Fruit fly (Drosophila melanogaster) whole organism, embryonic: ENCODE data around the gene CG46434.

ENCODE experiments used
- Atf-2 ChIP-seq: fragments of 200-800 bp; sonication (Bioruptor generic); optimal IDR thresholded peaks from 2 replicates; lab custom pipeline; 2016; ENCODE audit warnings: missing biosample characterization, missing genetic modification characterization
- Bgb ChIP-seq: fragments of 200-800 bp; sonication (Bioruptor generic); IDR thresholded peaks from 2 replicates; pipeline ENCODE4 v1.3.6; 2022; ENCODE audit warnings: missing biosample characterization, missing genetic modification characterization; ENCODE audit not compliant: partially characterized antibody
- C15 ChIP-seq: fragments of 200-800 bp; sonication (Bioruptor generic); IDR thresholded peaks from 3 replicates; pipeline ENCODE4 v1.3.6; 2022; ENCODE audit warnings: missing biosample characterization, missing genetic modification characterization
- CG10431 ChIP-seq: fragments of 200-800 bp; sonication (Bioruptor generic); optimal IDR thresholded peaks from 3 replicates; lab custom pipeline; 2018; ENCODE audit warnings: missing biosample characterization, mild to moderate bottlenecking, missing genetic modification characterization
- CG12219 ChIP-seq: fragments of 200-800 bp; sonication (Bioruptor generic); optimal IDR thresholded peaks from 3 replicates; lab custom pipeline; 2018; ENCODE audit warnings: missing biosample characterization, mild to moderate bottlenecking, missing genetic modification characterization
- CG12769 ChIP-seq: fragments of 200-800 bp; sonication (Bioruptor generic); optimal IDR thresholded peaks from 2 replicates; lab custom pipeline; 2019; ENCODE audit warnings: missing biosample characterization, mild to moderate bottlenecking, missing genetic modification characterization, moderate library complexity
- CG13894 ChIP-seq: fragments of 200-800 bp; sonication (Bioruptor generic); optimal IDR thresholded peaks from 3 replicates; lab custom pipeline; 2018; ENCODE audit warnings: missing biosample characterization, mild to moderate bottlenecking, missing genetic modification characterization, moderate library complexity
- CG15514 ChIP-seq: fragments of 200-800 bp; sonication (Bioruptor generic); optimal IDR thresholded peaks from 3 replicates; lab custom pipeline; 2017; ENCODE audit warnings: missing biosample characterization, missing genetic modification characterization, mild to moderate bottlenecking, moderate library complexity, missing genetic modification reagents
- CG16779 ChIP-seq: fragments of 200-800 bp; sonication (Bioruptor generic); IDR thresholded peaks from 2 replicates; pipeline ENCODE4 v1.3.6; 2022; ENCODE audit warnings: missing biosample characterization, missing genetic modification characterization
- CG17328 ChIP-seq: fragments of 200-800 bp; sonication (Bioruptor generic); IDR thresholded peaks from 2 replicates; pipeline ENCODE4 v1.3.6; 2022; ENCODE audit warnings: missing biosample characterization, missing genetic modification characterization
- CG17802 ChIP-seq: fragments of 200-800 bp; sonication (Bioruptor generic); optimal IDR thresholded peaks from 2 replicates; lab custom pipeline; 2018; ENCODE audit warnings: missing biosample characterization, mild to moderate bottlenecking, missing genetic modification characterization, moderate library complexity
- CG17829 ChIP-seq: fragments of 200-800 bp; optimal IDR thresholded peaks from 2 replicates; lab custom pipeline; 2019; ENCODE audit warnings: missing biosample characterization, mild to moderate bottlenecking, missing genetic modification characterization, moderate library complexity
- CG17912 ChIP-seq: fragments of 200-800 bp; sonication (Bioruptor generic); optimal IDR thresholded peaks from 2 replicates; lab custom pipeline; 2018; ENCODE audit warnings: missing biosample characterization, mild to moderate bottlenecking, missing genetic modification characterization
- CG18599 ChIP-seq: fragments of 200-800 bp; sonication (Bioruptor generic); optimal IDR thresholded peaks from 3 replicates; lab custom pipeline; 2017; ENCODE audit warnings: missing biosample characterization, missing genetic modification characterization, mild to moderate bottlenecking, moderate library complexity, missing genetic modification reagents
- CG32532 ChIP-seq: fragments of 200-800 bp; sonication (Bioruptor generic); IDR thresholded peaks from 2 replicates; pipeline ENCODE4 v1.3.6; 2022; ENCODE audit warnings: missing biosample characterization, missing genetic modification characterization
- CG42726 ChIP-seq: fragments of 200-800 bp; sonication (Bioruptor generic); IDR thresholded peaks from 2 replicates; pipeline ENCODE4 v1.3.6; 2022; ENCODE audit warnings: missing biosample characterization, missing genetic modification characterization; ENCODE audit not compliant: partially characterized antibody
- CG4854 ChIP-seq: fragments of 200-800 bp; sonication (Bioruptor generic); optimal IDR thresholded peaks from 2 replicates; lab custom pipeline; 2016; ENCODE audit warnings: missing biosample characterization, missing genetic modification characterization, inconsistent platforms
- CG9932 ChIP-seq: fragments of 200-800 bp; sonication (Bioruptor generic); IDR thresholded peaks from 2 replicates; pipeline ENCODE4 v1.3.6; 2022; ENCODE audit warnings: missing biosample characterization, missing genetic modification characterization
- Deaf1 ChIP-seq: fragments of 200-800 bp; optimal IDR thresholded peaks from 3 replicates; lab custom pipeline; 2019; ENCODE audit warnings: missing biosample characterization, mild to moderate bottlenecking, missing genetic modification characterization, moderate library complexity
- Doc3 ChIP-seq: fragments of 200-800 bp; sonication (Bioruptor generic); IDR thresholded peaks from 3 replicates; pipeline ENCODE4 v1.3.6; 2022; ENCODE audit warnings: missing biosample characterization, missing genetic modification characterization; ENCODE audit not compliant: partially characterized antibody
- Ets65A ChIP-seq: fragments of 200-800 bp; sonication (Bioruptor generic); peaks from one replicate; lab custom pipeline; 2016; ENCODE audit warnings: missing biosample characterization, missing genetic modification characterization
- Hmx ChIP-seq: fragments of 200-800 bp; sonication (Bioruptor generic); optimal IDR thresholded peaks from 2 replicates; lab custom pipeline; 2016; ENCODE audit warnings: missing biosample characterization, missing genetic modification characterization
- Kr ChIP-seq: fragments of 200-800 bp; sonication (Bioruptor generic); optimal IDR thresholded peaks from 2 replicates; lab custom pipeline; 2017; ENCODE audit warnings: missing biosample characterization, mild to moderate bottlenecking, missing genetic modification characterization
- Med ChIP-seq: fragments of 200-800 bp; sonication (Bioruptor generic); peaks from one replicate; lab custom pipeline; 2016; ENCODE audit warnings: missing biosample characterization, missing genetic modification characterization, mild to moderate bottlenecking, inconsistent platforms, moderate library complexity
- Nf-YC ChIP-seq: fragments of 200-800 bp; optimal IDR thresholded peaks from 3 replicates; lab custom pipeline; 2019; ENCODE audit warnings: missing biosample characterization, mild to moderate bottlenecking, missing genetic modification characterization, moderate library complexity
- Opbp ChIP-seq: fragments of 200-800 bp; sonication (Bioruptor generic); IDR thresholded peaks from 3 replicates; pipeline ENCODE4 v1.3.6; 2022; ENCODE audit warnings: missing biosample characterization, missing genetic modification characterization; ENCODE audit not compliant: partially characterized antibody
- Ravus ChIP-seq: fragments of 200-800 bp; sonication (Bioruptor generic); IDR thresholded peaks from 2 replicates; pipeline ENCODE4 v1.3.6; 2022; ENCODE audit warnings: missing biosample characterization, missing genetic modification characterization
- Taf1 ChIP-seq: fragments of 200-800 bp; sonication (Bioruptor generic); IDR thresholded peaks from 2 replicates; pipeline ENCODE4 v1.3.6; 2022; ENCODE audit warnings: missing biosample characterization, missing genetic modification characterization
- Trl ChIP-seq, 3 experiments: fragments of >200 bp in 2 of 3; fragments of 200-800 bp in 1 of 3; sonication (Bioruptor generic) in 1 of 3; optimal IDR thresholded peaks; 2 replicates in 1 of 3; 3 replicates in 2 of 3; lab custom pipeline; 2016 to 2017; ENCODE audit warnings: missing biosample characterization in 1 of 3, missing genetic modification characterization in 1 of 3
- amos ChIP-seq: fragments of 200-800 bp; sonication (Bioruptor generic); IDR thresholded peaks from 2 replicates; pipeline ENCODE4 v1.3.6; 2022; ENCODE audit warnings: missing biosample characterization, missing genetic modification characterization; ENCODE audit not compliant: partially characterized antibody
- ap ChIP-seq: fragments of 200-800 bp; sonication (Bioruptor generic); IDR thresholded peaks from 2 replicates; pipeline ENCODE4 v1.3.6; 2022; ENCODE audit warnings: missing biosample characterization, missing genetic modification characterization
- chinmo ChIP-seq: fragments of 200-800 bp; sonication (Bioruptor generic); IDR thresholded peaks from 4 replicates; pipeline ENCODE4 v1.3.6; 2022; ENCODE audit warnings: missing biosample characterization, missing genetic modification characterization; ENCODE audit not compliant: partially characterized antibody
- chm ChIP-seq: fragments of 200-800 bp; sonication (Bioruptor generic); IDR thresholded peaks from 2 replicates; pipeline ENCODE4 v1.3.6; 2022; ENCODE audit warnings: missing biosample characterization, missing genetic modification characterization
- crp ChIP-seq, 2 experiments: fragments of 200-800 bp; sonication (Bioruptor generic); optimal IDR thresholded peaks; 2 replicates in 1 of 2; 3 replicates in 1 of 2; lab custom pipeline; 2017; ENCODE audit warnings: missing biosample characterization in 2 of 2, missing genetic modification characterization in 2 of 2, mild to moderate bottlenecking in 1 of 2, moderate library complexity in 1 of 2
- emc ChIP-seq: fragments of 200-800 bp; sonication (Bioruptor generic); optimal IDR thresholded peaks from 2 replicates; lab custom pipeline; 2016; ENCODE audit warnings: missing biosample characterization, missing genetic modification characterization
- ewg ChIP-seq: fragments of 200-800 bp; sonication (Bioruptor generic); optimal IDR thresholded peaks from 3 replicates; lab custom pipeline; 2017; ENCODE audit warnings: mild to moderate bottlenecking, missing biosample characterization, missing genetic modification reagents, missing genetic modification characterization
- jing ChIP-seq: fragments of 200-800 bp; sonication (Bioruptor generic); optimal IDR thresholded peaks from 2 replicates; lab custom pipeline; 2018; ENCODE audit warnings: missing biosample characterization, mild to moderate bottlenecking, missing genetic modification characterization
- ken ChIP-seq: fragments of 200-800 bp; sonication (Bioruptor generic); IDR thresholded peaks from 3 replicates; pipeline ENCODE4 v1.3.6; 2022; ENCODE audit warnings: missing biosample characterization, missing genetic modification characterization
- nmo ChIP-seq: fragments of 200-800 bp; sonication (Bioruptor generic); optimal IDR thresholded peaks from 2 replicates; lab custom pipeline; 2018; ENCODE audit warnings: missing biosample characterization, mild to moderate bottlenecking, missing genetic modification characterization, moderate library complexity
- pnt ChIP-seq: fragments of 200-800 bp; sonication (Bioruptor generic); optimal IDR thresholded peaks from 3 replicates; lab custom pipeline; 2016; ENCODE audit warnings: missing biosample characterization, missing genetic modification characterization
- row ChIP-seq: fragments of 200-800 bp; sonication (Bioruptor generic); IDR thresholded peaks from 3 replicates; pipeline ENCODE4 v1.3.6; 2022; ENCODE audit warnings: missing biosample characterization, missing genetic modification characterization
- salm ChIP-seq: fragments of 200-800 bp; sonication (Bioruptor generic); optimal IDR thresholded peaks from 2 replicates; lab custom pipeline; 2018; ENCODE audit warnings: missing biosample characterization, mild to moderate bottlenecking, missing genetic modification characterization
- seq ChIP-seq: fragments of 200-800 bp; sonication (Bioruptor generic); IDR thresholded peaks from 2 replicates; pipeline ENCODE4 v1.3.6; 2022; ENCODE audit warnings: missing biosample characterization, missing genetic modification characterization
- sima ChIP-seq: fragments of 200-800 bp; sonication (Bioruptor generic); optimal IDR thresholded peaks from 2 replicates; lab custom pipeline; 2016; ENCODE audit warnings: missing biosample characterization, missing genetic modification characterization
- sr ChIP-seq: fragments of 200-800 bp; sonication (Bioruptor generic); IDR thresholded peaks from 3 replicates; pipeline ENCODE4 v1.3.6; 2022; ENCODE audit warnings: missing biosample characterization, missing genetic modification characterization
- tgo ChIP-seq: fragments of 200-800 bp; sonication (Bioruptor generic); IDR thresholded peaks from 3 replicates; pipeline ENCODE4 v1.3.6; 2022; ENCODE audit warnings: missing biosample characterization, missing genetic modification characterization
- tna ChIP-seq: fragments of 200-800 bp; sonication (Bioruptor generic); IDR thresholded peaks from 2 replicates; pipeline ENCODE4 v1.3.6; 2022; ENCODE audit warnings: missing biosample characterization, missing genetic modification characterization; ENCODE audit not compliant: partially characterized antibody

Gene CG46434

dm6 chr3L:19584369-19584915 is 40.4 kb upstream of the CG46434 start, which contains the start of gene Shal:
Shal (minus strand) TSS chr3L:19584568.
- TF ChIP-seq Hmx (GFP tag; lab: Kevin White, UChicago) (no peak), CG17802 (peak; percentile 49), CG17328 (no peak), sima (GFP tag; lab: Kevin White, UChicago) (no peak), CG17912 (GFP tag; lab: Kevin White, UChicago) (no peak), Ets65A (GFP tag; lab: Kevin White, UChicago) (peak; percentile 90), C15 (GFP tag; lab: Robert Waterston, UW) (0 out of 3 replicates have a peak, but pooled peaks have one; percentile 19), CG42726 (GFP tag; lab: Robert Waterston, UW) (no peak), emc (no peak), ewg (GFP tag; lab: Kevin White, UChicago) (peak; percentile 86), CG16779 (GFP tag; lab: Robert Waterston, UW) (peak; percentile 26; the same call in 1 of the 2 replicates), Kr (no peak), Atf-2 (GFP tag; lab: Kevin White, UChicago) (no peak), tgo (GFP tag; lab: Robert Waterston, UW) (no peak), tna (0 out of 2 replicates have a peak, but pooled peaks have one; percentile 8), nmo (no peak), CG12769 (tag; lab: Kevin White, UChicago) (peak; percentile 6), CG32532 (0 out of 2 replicates have a peak, but pooled peaks have one; percentile 28), ap (GFP tag; lab: Robert Waterston, UW) (no peak), CG12219 (GFP tag; lab: Kevin White, UChicago) (no peak), seq (GFP tag; lab: Robert Waterston, UW) (0 out of 2 replicates have a peak, but pooled peaks have one; percentile 6), CG9932 (peak; percentile 21; the same call in 1 of the 2 replicates), chm (GFP tag; lab: Robert Waterston, UW) (peak; percentile 56; the same call in 1 of the 2 replicates), chinmo (GFP tag; lab: Robert Waterston, UW) (0 out of 4 replicates have a peak, but pooled peaks have one; percentile 16), Med (GFP tag; lab: Kevin White, UChicago) (peak; percentile 74), Opbp (GFP tag; lab: Robert Waterston, UW) (0 out of 3 replicates have a peak, but pooled peaks have one; percentile 20), Doc3 (no peak), salm (tag; lab: Kevin White, UChicago) (no peak), CG10431 (GFP tag; lab: Kevin White, UChicago) (no peak), Bgb (peak; percentile 22; the same call in 1 of the 2 replicates), CG17829 (no peak), CG18599 (no peak), crp (GFP tag; optimal IDR thresholded peaks at IDR 0.05; lab: Kevin White, UChicago) (no peak), CG15514 (GFP tag; lab: Kevin White, UChicago) (peak; percentile 93), row (GFP tag; lab: Robert Waterston, UW) (peak; percentile 8; the same call in 1 of the 3 replicates), Deaf1 (tag; lab: Kevin White, UChicago) (peak; percentile 93), jing (GFP tag; lab: Kevin White, UChicago) (no peak), ken (GFP tag; lab: Robert Waterston, UW) (no peak)

DNA sequence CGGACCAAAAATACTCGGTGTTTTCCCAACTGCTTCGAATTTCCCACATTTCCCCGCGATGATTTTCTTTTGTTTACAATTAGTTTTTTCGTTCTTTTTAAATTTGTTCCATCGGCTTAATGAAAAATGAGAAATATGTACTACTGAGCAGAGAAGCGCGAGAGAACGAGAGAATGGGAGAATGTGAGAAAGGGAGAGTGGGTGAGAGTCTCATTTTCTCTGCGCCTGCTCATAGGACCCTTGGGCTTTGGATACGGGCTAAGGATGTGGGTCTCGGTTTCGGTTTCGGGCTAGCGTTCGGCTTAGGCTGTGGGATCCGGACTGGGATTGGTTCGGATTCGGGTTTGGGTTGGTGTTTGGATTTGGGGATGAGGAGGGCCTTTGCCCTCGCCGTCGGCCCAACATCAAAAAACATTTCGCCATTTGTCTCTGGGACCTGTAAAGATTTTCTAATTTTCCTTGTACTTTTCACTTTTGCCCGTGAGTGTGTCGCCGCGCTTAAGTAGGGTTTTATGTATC is 36.8 kb upstream of the CG46434 start:
- TF ChIP-seq Trl (optimal IDR thresholded peaks at IDR 0.05; lab: Kevin White, UChicago) (peak; percentile 33 to 68), Trl (GFP tag; optimal IDR thresholded peaks at IDR 0.05; lab: Kevin White, UChicago) (no peak), CG13894 (peak; percentile 60), amos (GFP tag; lab: Robert Waterston, UW) (no peak), pnt (no peak), Nf-YC (tag; lab: Kevin White, UChicago) (peak; percentile 67), sr (GFP tag; lab: Robert Waterston, UW) (no peak), CG4854 (GFP tag; lab: Kevin White, UChicago) (no peak), Ravus (peak; percentile 10; the same call in 1 of the 2 replicates), Taf1 (GFP tag; lab: Robert Waterston, UW) (no peak), ewg (GFP tag; lab: Kevin White, UChicago) (peak; percentile 63), Deaf1 (tag; lab: Kevin White, UChicago) (peak; percentile 90)
